Worm (Caenorhabditis elegans): ENCODE data around the gene srh-284.
A peak's percentile ranks its signal among the peaks of the same experiment; 100 is the strongest.

srh-284 gene

ce11 chrV:17767249-17767648, at the start of gene srh-284:
srh-284 (plus strand) TSS chrV:17767549.
- TF ChIP-seq lin-14 (GFP tag; optimal IDR thresholded peaks at IDR 0.05), result no peak
- TF ChIP-seq isw-1 (GFP tag; IDR thresholded peaks at IDR 0.05), result no peak
- TF ChIP-seq lsy-2 (tag; optimal IDR thresholded peaks at IDR 0.05), result no peak
- no peak for TF ChIP-seq sox-4 (tag; optimal IDR thresholded peaks at IDR 0.05)
- TF ChIP-seq fkh-8 (tag; optimal IDR thresholded peaks at IDR 0.05), result no peak
- no peak for TF ChIP-seq fos-1 (tag; optimal IDR thresholded peaks at IDR 0.05)
- no peak for TF ChIP-seq ceh-82 (tag; optimal IDR thresholded peaks at IDR 0.05)
- TF ChIP-seq fkh-10 (GFP tag; optimal IDR thresholded peaks at IDR 0.05), result no peak
- TF ChIP-seq ceh-88 (GFP tag; IDR thresholded peaks at IDR 0.05), result no peak
- no peak for TF ChIP-seq hlh-17 (GFP tag; optimal IDR thresholded peaks at IDR 0.05; ENCODE audit: borderline replicate concordance)
- no peak for TF ChIP-seq nhr-84 (tag; optimal IDR thresholded peaks at IDR 0.05)
- TF ChIP-seq unc-98 (GFP tag; IDR thresholded peaks at IDR 0.05), result no peak
- TF ChIP-seq rnt-1 (tag; optimal IDR thresholded peaks at IDR 0.05), result no peak
- TF ChIP-seq mdl-1 (tag; optimal IDR thresholded peaks at IDR 0.05), result no peak

- TF ChIP-seq fkh-10 (GFP tag; optimal IDR thresholded peaks at IDR 0.05), result no peak
Measured at ce11 chrV:17718647-17719046, 48.7 kb upstream of the srh-284 start, which contains the start of gene str-77. str-77 (plus strand) TSS chrV:17718947.

ce11 chrV:17721709-17722108, 45.6 kb upstream of the srh-284 start:
- TF ChIP-seq alr-1 (tag; optimal IDR thresholded peaks at IDR 0.05; ENCODE audit: borderline replicate concordance) (no peak), vab-15 (tag; optimal IDR thresholded peaks at IDR 0.05) (no peak), ets-5 (GFP tag; IDR thresholded peaks at IDR 0.05) (no peak), sup-37 (GFP tag; optimal IDR thresholded peaks at IDR 0.05) (no peak), aha-1 (tag; optimal IDR thresholded peaks at IDR 0.05) (no peak), C34B4.2 (tag; optimal IDR thresholded peaks at IDR 0.05) (no peak), nhr-90 (tag; optimal IDR thresholded peaks at IDR 0.05; ENCODE audit: poor library complexity) (peak; percentile 5), mep-1 (tag; optimal IDR thresholded peaks at IDR 0.05) (no peak), pqm-1 (tag; optimal IDR thresholded peaks at IDR 0.05) (peak; percentile 95), elt-3 (tag; optimal IDR thresholded peaks at IDR 0.05) (no peak), nhr-47 (tag; optimal IDR thresholded peaks at IDR 0.05) (no peak), C04F5.9 (tag; optimal IDR thresholded peaks at IDR 0.05) (no peak), nhr-28 (tag; optimal IDR thresholded peaks at IDR 0.05) (no peak), F16B12.6 (tag; optimal IDR thresholded peaks at IDR 0.05) (no peak), fkh-8 (tag; optimal IDR thresholded peaks at IDR 0.05) (no peak), Y116A8C.19 (tag; optimal IDR thresholded peaks at IDR 0.05; ENCODE audit: borderline replicate concordance) (no peak), unc-62 (GFP tag; optimal IDR thresholded peaks at IDR 0.05) (no peak), lin-35 (GFP tag; optimal IDR thresholded peaks at IDR 0.05) (peak in 1 of 2 experiments; percentile 46), hpl-2 (GFP tag; optimal IDR thresholded peaks at IDR 0.05) (no peak), ztf-11 (tag; optimal IDR thresholded peaks at IDR 0.05) (no peak), lin-15B (tag; optimal IDR thresholded peaks at IDR 0.05) (no peak), elt-2 (tag; optimal IDR thresholded peaks at IDR 0.05) (peak; percentile 98), unc-86 (tag; optimal IDR thresholded peaks at IDR 0.05) (no peak), grh-1 (GFP tag; IDR thresholded peaks at IDR 0.05) (no peak), blmp-1 (tag; optimal IDR thresholded peaks at IDR 0.05) (no peak), jun-1 (tag; optimal IDR thresholded peaks at IDR 0.05) (peak; percentile 50), isw-1 (GFP tag; IDR thresholded peaks at IDR 0.05) (no peak), hlh-17 (GFP tag; optimal IDR thresholded peaks at IDR 0.05; ENCODE audit: borderline replicate concordance) (no peak), nhr-19 (GFP tag; conservative IDR thresholded peaks at IDR 0.05) (peak; percentile 18; the same call in 1 of the 2 replicates), efl-1 (optimal IDR thresholded peaks at IDR 0.05) (no peak), efl-1 (GFP tag; optimal IDR thresholded peaks at IDR 0.05 in 1 of 2) (no peak), lsy-2 (tag; optimal IDR thresholded peaks at IDR 0.05) (peak in 1 of 2 experiments; percentile 0), aly-2 (tag; optimal IDR thresholded peaks at IDR 0.05) (no peak), nhr-20 (tag; optimal IDR thresholded peaks at IDR 0.05) (peak; percentile 45), ama-1 (optimal IDR thresholded peaks at IDR 0.05) (no peak), snu-23 (GFP tag; optimal IDR thresholded peaks at IDR 0.05) (no peak)

All from whole organism, L1 larva.